Fruit fly (Drosophila melanogaster): ENCODE results near the gene CG4374.

- TF ChIP-seq CG8301 (tag; optimal IDR thresholded peaks at IDR 0.05) (no peak), CG10348 (GFP tag; IDR thresholded peaks at IDR 0.05) (no peak), CG14655 (GFP tag; optimal IDR thresholded peaks at IDR 0.05) (no peak), D1 (tag; optimal IDR thresholded peaks at IDR 0.05) (no peak), CG12605 (GFP tag; IDR thresholded peaks at IDR 0.05) (no peak), EcR (GFP tag; optimal IDR thresholded peaks at IDR 0.05) (no peak), CG32121 (GFP tag; IDR thresholded peaks at IDR 0.05) (no peak)
These were observed 25.2 kb upstream of the CG4374 start for dm6 chr3R:23497241-23497640.
